Worm (Caenorhabditis elegans): ENCODE results near the gene nhr-149.

DNA sequence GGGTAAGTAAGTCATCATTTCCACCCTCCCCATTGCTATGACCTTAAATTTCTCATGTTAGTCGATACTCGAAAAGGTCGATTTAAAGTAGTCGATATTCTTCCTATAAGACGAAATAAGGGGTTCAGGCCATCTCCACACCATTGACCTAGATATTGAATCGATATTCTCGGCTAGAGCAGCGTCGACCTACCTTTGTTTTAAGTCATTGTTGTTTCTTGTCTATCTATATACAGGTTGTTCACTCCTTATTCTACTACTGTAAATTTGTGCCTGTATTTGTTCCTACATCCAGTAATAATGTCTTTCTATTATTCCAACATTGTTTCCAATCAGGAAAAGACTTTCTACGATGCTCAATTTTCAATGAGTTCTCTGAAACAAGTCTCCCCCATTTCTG lies 22.5 kb downstream of the nhr-149 start, which contains the start of gene F10G2.4:
- TF ChIP-seq F13H6.1 (tag; optimal IDR thresholded peaks at IDR 0.05) (no peak), hlh-13 (GFP tag; optimal IDR thresholded peaks at IDR 0.05) (no peak), ceh-31 (tag; optimal IDR thresholded peaks at IDR 0.05) (no peak), nhr-11 (tag; optimal IDR thresholded peaks at IDR 0.05) (no peak), unc-55 (GFP tag; optimal IDR thresholded peaks at IDR 0.05) (no peak), elt-4 (tag; optimal IDR thresholded peaks at IDR 0.05) (no peak), madf-2 (tag; optimal IDR thresholded peaks at IDR 0.05) (no peak), K02D7.2 (tag; optimal IDR thresholded peaks at IDR 0.05) (no peak), C38D4.7 (GFP tag; optimal IDR thresholded peaks at IDR 0.05) (no peak), pha-4 (tag; optimal IDR thresholded peaks at IDR 0.05) (no peak)
